Worm (Caenorhabditis elegans) whole organism, early embryonic: ENCODE results near the gene srh-284.

Experiments
- B0310.2 ChIP-seq: sonication (generic microtip); optimal IDR thresholded peaks from 2 replicates; lab custom pipeline; 2016; ENCODE audit warnings: mild to moderate bottlenecking, missing genetic modification characterization, missing compliant biosample characterization
- F13C5.2 ChIP-seq: sonication (generic microtip); optimal IDR thresholded peaks from 2 replicates; lab custom pipeline; 2017; ENCODE audit warnings: mild to moderate bottlenecking, missing genetic modification characterization, inconsistent platforms, missing compliant biosample characterization
- aly-1 ChIP-seq: sonication (generic microtip); optimal IDR thresholded peaks from 2 replicates; lab custom pipeline; 2016; ENCODE audit warnings: missing genetic modification characterization, missing compliant biosample characterization
- ama-1 ChIP-seq: fragments of 150-350 bp; optimal IDR thresholded peaks from 2 replicates; lab custom pipeline; 2014
- ceh-13 ChIP-seq: fragments of 200-800 bp; sonication (Bioruptor generic); optimal IDR thresholded peaks from 2 replicates; lab custom pipeline; 2018; ENCODE audit warnings: mild to moderate bottlenecking, missing genetic modification characterization, missing compliant biosample characterization
- ceh-36 ChIP-seq: sonication (generic microtip); optimal IDR thresholded peaks from 2 replicates; lab custom pipeline; 2016; ENCODE audit warnings: missing genetic modification characterization, inconsistent platforms, missing compliant biosample characterization
- ets-7 ChIP-seq: sonication (generic microtip); optimal IDR thresholded peaks from 2 replicates; lab custom pipeline; 2016; ENCODE audit warnings: missing genotype, missing genetic modification characterization, missing compliant biosample characterization
- flt-1 ChIP-seq: fragments of 200-800 bp; sonication (Bioruptor generic); IDR thresholded peaks from 2 replicates; pipeline ENCODE4 v1.3.6; 2022; ENCODE audit warnings: missing genetic modification characterization, missing compliant biosample characterization
- hmbx-1 ChIP-seq: sonication (generic microtip); optimal IDR thresholded peaks from 2 replicates; lab custom pipeline; 2016; ENCODE audit warnings: mild to moderate bottlenecking, missing genetic modification characterization, missing compliant biosample characterization
- hmg-4 ChIP-seq: fragments of 200-800 bp; sonication (Bioruptor generic); optimal IDR thresholded peaks from 2 replicates; lab custom pipeline; 2018; ENCODE audit warnings: mild to moderate bottlenecking, missing genetic modification characterization, missing compliant biosample characterization
- hnd-1 ChIP-seq: sonication (generic microtip); optimal IDR thresholded peaks from 2 replicates; lab custom pipeline; 2016; ENCODE audit warnings: missing genetic modification characterization, missing compliant biosample characterization
- pes-1 ChIP-seq: fragments of 200-800 bp; sonication (Bioruptor generic); IDR thresholded peaks from 2 replicates; pipeline ENCODE4 v1.3.6; 2022; ENCODE audit warnings: missing genetic modification reagents, missing genetic modification characterization, missing compliant biosample characterization
- scrt-1 ChIP-seq: fragments of 200-800 bp; sonication (Bioruptor generic); IDR thresholded peaks from 2 replicates; pipeline ENCODE4 v1.3.6; 2022; ENCODE audit warnings: missing genetic modification characterization, missing compliant biosample characterization
- sea-1 ChIP-seq: fragments of 200-800 bp; sonication (Bioruptor generic); conservative IDR thresholded peaks from 2 replicates; pipeline ENCODE4 v1.3.6; 2022; ENCODE audit warnings: missing genetic modification characterization, missing compliant biosample characterization
- tbx-11 ChIP-seq: fragments of 200-800 bp; sonication (Bioruptor generic); IDR thresholded peaks from 2 replicates; pipeline ENCODE4 v1.3.6; 2022; ENCODE audit warnings: missing genetic modification characterization, missing compliant biosample characterization
- tbx-37 ChIP-seq: fragments of 200-800 bp; sonication (Bioruptor generic); conservative IDR thresholded peaks from 2 replicates; pipeline ENCODE4 v1.3.6; 2022; ENCODE audit warnings: missing genetic modification reagents, missing genetic modification characterization, missing compliant biosample characterization
- tra-4 ChIP-seq: sonication (generic microtip); optimal IDR thresholded peaks from 2 replicates; lab custom pipeline; 2017; ENCODE audit warnings: missing genetic modification characterization, missing compliant biosample characterization

Gene srh-284

ce11 chrV:17728757-17729156 lies 38.6 kb upstream of the srh-284 start:
- TF ChIP-seq B0310.2 (tag; lab: Kevin White, UChicago), result no peak
- TF ChIP-seq sea-1 (GFP tag; lab: Robert Waterston, UW), result no peak

ce11 chrV:17732516-17732915 lies 34.8 kb upstream of the srh-284 start, which contains the start of gene twk-42:
Gene twk-42, minus strand, starts transcription at chrV:17732616.
- no peak for TF ChIP-seq flt-1 (GFP tag; lab: Robert Waterston, UW)
- no peak for TF ChIP-seq B0310.2 (tag; lab: Kevin White, UChicago)
- TF ChIP-seq sea-1 (GFP tag; lab: Robert Waterston, UW), result no peak
- no peak for TF ChIP-seq ama-1 (lab: Kevin White, UChicago)
- no peak for TF ChIP-seq ceh-36 (tag; lab: Kevin White, UChicago)
- no peak for TF ChIP-seq hmbx-1
- no peak for TF ChIP-seq scrt-1 (GFP tag; lab: Robert Waterston, UW)
- TF ChIP-seq F13C5.2 (tag; lab: Kevin White, UChicago), result no peak
- TF ChIP-seq pes-1 (GFP tag; lab: Robert Waterston, UW), result no peak
- no peak for TF ChIP-seq tra-4 (tag; lab: Kevin White, UChicago)
- TF ChIP-seq hnd-1, result no peak

- TF ChIP-seq sea-1 (GFP tag; lab: Robert Waterston, UW) (no peak), F13C5.2 (tag; lab: Kevin White, UChicago) (no peak), tra-4 (tag; lab: Kevin White, UChicago) (no peak), ceh-36 (tag; lab: Kevin White, UChicago) (no peak), tbx-11 (GFP tag; lab: Robert Waterston, UW) (no peak), aly-1 (tag; lab: Kevin White, UChicago) (no peak), hmg-4 (no peak), pes-1 (GFP tag; lab: Robert Waterston, UW) (no peak), ceh-13 (no peak), flt-1 (GFP tag; lab: Robert Waterston, UW) (no peak), B0310.2 (tag; lab: Kevin White, UChicago) (no peak), hnd-1 (no peak), ets-7 (tag; lab: Kevin White, UChicago) (no peak), scrt-1 (GFP tag; lab: Robert Waterston, UW) (no peak), hmbx-1 (no peak), ama-1 (lab: Kevin White, UChicago) (no peak), tbx-37 (GFP tag; lab: Robert Waterston, UW) (no peak)
These were observed 27.5 kb upstream of the srh-284 start, which contains the start of gene cutl-4 for ce11 chrV:17739801-17740200. Gene cutl-4, minus strand, starts transcription at chrV:17739901.

- TF ChIP-seq ceh-13 (no peak), pes-1 (GFP tag; lab: Robert Waterston, UW) (no peak), ceh-36 (tag; lab: Kevin White, UChicago) (peak; percentile 71)
These were observed 23.5 kb upstream of the srh-284 start for ce11 chrV:17743802-17744201.

- TF ChIP-seq F13C5.2 (tag; lab: Kevin White, UChicago), result no peak
- TF ChIP-seq tbx-37 (GFP tag; lab: Robert Waterston, UW), result no peak
- no peak for TF ChIP-seq scrt-1 (GFP tag; lab: Robert Waterston, UW)
- no peak for TF ChIP-seq sea-1 (GFP tag; lab: Robert Waterston, UW)
- TF ChIP-seq ama-1 (lab: Kevin White, UChicago), result no peak
- no peak for TF ChIP-seq ets-7 (tag; lab: Kevin White, UChicago)
- no peak for TF ChIP-seq hmg-4
- no peak for TF ChIP-seq flt-1 (GFP tag; lab: Robert Waterston, UW)
- TF ChIP-seq B0310.2 (tag; lab: Kevin White, UChicago), result no peak
- TF ChIP-seq aly-1 (tag; lab: Kevin White, UChicago), result no peak
- no peak for TF ChIP-seq hnd-1
- TF ChIP-seq hmbx-1, result no peak
- TF ChIP-seq ceh-36 (tag; lab: Kevin White, UChicago), result no peak
- TF ChIP-seq tra-4 (tag; lab: Kevin White, UChicago), result no peak
- no peak for TF ChIP-seq pes-1 (GFP tag; lab: Robert Waterston, UW)
- TF ChIP-seq ceh-13, result no peak
- no peak for TF ChIP-seq tbx-11 (GFP tag; lab: Robert Waterston, UW)
These were observed 20.4 kb upstream of the srh-284 start, which contains the start of gene twk-36 for ce11 chrV:17746959-17747358. Gene twk-36, minus strand, starts transcription at chrV:17747059.

- no peak for TF ChIP-seq ceh-36 (tag; lab: Kevin White, UChicago)
- no peak for TF ChIP-seq sea-1 (GFP tag; lab: Robert Waterston, UW)
- TF ChIP-seq hmg-4, result no peak
- no peak for TF ChIP-seq F13C5.2 (tag; lab: Kevin White, UChicago)
- no peak for TF ChIP-seq flt-1 (GFP tag; lab: Robert Waterston, UW)
- no peak for TF ChIP-seq tbx-37 (GFP tag; lab: Robert Waterston, UW)
- TF ChIP-seq ets-7 (tag; lab: Kevin White, UChicago), result no peak
These were observed 18.2 kb upstream of the srh-284 start, which contains the start of gene R12G8.1 for ce11 chrV:17749181-17749580. Gene R12G8.1, minus strand, starts transcription at chrV:17749243.

- TF ChIP-seq F13C5.2 (tag; lab: Kevin White, UChicago) (no peak), ceh-36 (tag; lab: Kevin White, UChicago) (no peak), flt-1 (GFP tag; lab: Robert Waterston, UW) (no peak), scrt-1 (GFP tag; lab: Robert Waterston, UW) (no peak), pes-1 (GFP tag; lab: Robert Waterston, UW) (no peak)
These were observed 15.0 kb upstream of the srh-284 start for ce11 chrV:17752340-17752739.

ce11 chrV:17754999-17755398 lies 12.3 kb upstream of the srh-284 start:
- TF ChIP-seq tra-4 (tag; lab: Kevin White, UChicago), result no peak
- no peak for TF ChIP-seq pes-1 (GFP tag; lab: Robert Waterston, UW)
- TF ChIP-seq sea-1 (GFP tag; lab: Robert Waterston, UW), result no peak
- TF ChIP-seq tbx-37 (GFP tag; lab: Robert Waterston, UW), result no peak
- TF ChIP-seq F13C5.2 (tag; lab: Kevin White, UChicago), result no peak
- no peak for TF ChIP-seq hmg-4
- TF ChIP-seq scrt-1 (GFP tag; lab: Robert Waterston, UW), result no peak
- no peak for TF ChIP-seq aly-1 (tag; lab: Kevin White, UChicago)
- TF ChIP-seq ama-1 (lab: Kevin White, UChicago), result no peak
- TF ChIP-seq ceh-13, result no peak
- no peak for TF ChIP-seq ceh-36 (tag; lab: Kevin White, UChicago)
- TF ChIP-seq hmbx-1, result no peak
- TF ChIP-seq ets-7 (tag; lab: Kevin White, UChicago), result no peak
- TF ChIP-seq flt-1 (GFP tag; lab: Robert Waterston, UW), result no peak
- TF ChIP-seq tbx-11 (GFP tag; lab: Robert Waterston, UW), result no peak
- TF ChIP-seq B0310.2 (tag; lab: Kevin White, UChicago), result no peak
- no peak for TF ChIP-seq hnd-1
